Fruit fly (Drosophila melanogaster) whole organism, embryonic: ENCODE measurements around the gene CG42375.

ENCODE experiments used
- Bgb ChIP-seq: fragments of 200-800 bp; sonication (Bioruptor generic); IDR thresholded peaks from 2 replicates; pipeline ENCODE4 v1.3.6; 2022; ENCODE audit warnings: missing biosample characterization, missing genetic modification characterization; ENCODE audit not compliant: partially characterized antibody
- CG10959 ChIP-seq: fragments of 200-800 bp; sonication (Bioruptor generic); IDR thresholded peaks from 2 replicates; pipeline ENCODE4 v1.3.6; 2022; ENCODE audit warnings: missing biosample characterization, missing genetic modification characterization
- CG1233 ChIP-seq: fragments of 200-800 bp; sonication (Bioruptor generic); optimal IDR thresholded peaks from 4 replicates; lab custom pipeline; 2018; ENCODE audit warnings: missing biosample characterization, mild to moderate bottlenecking, missing genetic modification characterization
- CG12659 ChIP-seq: fragments of 200-800 bp; sonication (Bioruptor generic); optimal IDR thresholded peaks from 3 replicates; lab custom pipeline; 2017; ENCODE audit warnings: mild to moderate bottlenecking, missing biosample characterization, missing genetic modification reagents, missing genetic modification characterization
- CG14050 ChIP-seq: fragments of 200-800 bp; sonication (Bioruptor generic); IDR thresholded peaks from 3 replicates; pipeline ENCODE4 v1.3.6; 2022; ENCODE audit warnings: missing biosample characterization, missing genetic modification characterization
- CG15269 ChIP-seq: fragments of 200-800 bp; sonication (Bioruptor generic); optimal IDR thresholded peaks from 2 replicates; lab custom pipeline; 2018; ENCODE audit warnings: missing biosample characterization, mild to moderate bottlenecking, missing genetic modification characterization, moderate library complexity
- CG1603 ChIP-seq: fragments of 200-800 bp; sonication (Bioruptor generic); optimal IDR thresholded peaks from 2 replicates; lab custom pipeline; 2019; ENCODE audit warnings: missing biosample characterization, mild to moderate bottlenecking, missing genetic modification characterization, moderate library complexity
- CG16779 ChIP-seq: fragments of 200-800 bp; sonication (Bioruptor generic); IDR thresholded peaks from 2 replicates; pipeline ENCODE4 v1.3.6; 2022; ENCODE audit warnings: missing biosample characterization, missing genetic modification characterization
- CG17328 ChIP-seq: fragments of 200-800 bp; sonication (Bioruptor generic); IDR thresholded peaks from 2 replicates; pipeline ENCODE4 v1.3.6; 2022; ENCODE audit warnings: missing biosample characterization, missing genetic modification characterization
- CG2129 ChIP-seq: fragments of 200-800 bp; sonication (Bioruptor generic); IDR thresholded peaks from 2 replicates; pipeline ENCODE4 v1.3.6; 2022; ENCODE audit warnings: missing biosample characterization, missing genetic modification characterization; ENCODE audit not compliant: partially characterized antibody
- CG2199 ChIP-seq: fragments of 200-800 bp; sonication (Bioruptor generic); IDR thresholded peaks from 3 replicates; pipeline ENCODE4 v1.3.6; 2022; ENCODE audit warnings: missing biosample characterization, missing genetic modification characterization
- CG31388 ChIP-seq: fragments of 200-800 bp; sonication (Bioruptor generic); optimal IDR thresholded peaks from 2 replicates; lab custom pipeline; 2016; ENCODE audit warnings: missing biosample characterization, missing genetic modification characterization
- CG3163 ChIP-seq: fragments of 200-800 bp; sonication (Bioruptor generic); optimal IDR thresholded peaks from 3 replicates; lab custom pipeline; 2016; ENCODE audit warnings: missing biosample characterization, missing genetic modification characterization
- CG32532 ChIP-seq: fragments of 200-800 bp; sonication (Bioruptor generic); IDR thresholded peaks from 2 replicates; pipeline ENCODE4 v1.3.6; 2022; ENCODE audit warnings: missing biosample characterization, missing genetic modification characterization
- CG33213 ChIP-seq: fragments of 200-800 bp; sonication (Bioruptor generic); optimal IDR thresholded peaks from 3 replicates; lab custom pipeline; 2016; ENCODE audit warnings: missing biosample characterization, missing genetic modification characterization
- CG43689 ChIP-seq: fragments of 200-800 bp; sonication (Bioruptor generic); IDR thresholded peaks from 2 replicates; pipeline ENCODE4 v1.3.6; 2022; ENCODE audit warnings: missing biosample characterization, missing genetic modification characterization
- CG8765 ChIP-seq: fragments of 200-800 bp; sonication (Bioruptor generic); IDR thresholded peaks from 2 replicates; pipeline ENCODE4 v1.3.6; 2022; ENCODE audit warnings: missing biosample characterization, missing genetic modification characterization
- CG9727 ChIP-seq: fragments of 200-800 bp; sonication (Bioruptor generic); optimal IDR thresholded peaks from 3 replicates; lab custom pipeline; 2017; ENCODE audit warnings: missing biosample characterization, mild to moderate bottlenecking, missing genetic modification characterization
- CG9817 ChIP-seq: fragments of 200-800 bp; sonication (Bioruptor generic); optimal IDR thresholded peaks from 2 replicates; lab custom pipeline; 2018; ENCODE audit warnings: missing biosample characterization, mild to moderate bottlenecking, missing genetic modification characterization, moderate library complexity
- Chrac-16 ChIP-seq: fragments of 200-800 bp; sonication (Bioruptor generic); optimal IDR thresholded peaks from 3 replicates; lab custom pipeline; 2016; ENCODE audit warnings: missing biosample characterization, missing genetic modification characterization
- CkIIα-i1 ChIP-seq: fragments of 200-800 bp; sonication (Bioruptor generic); IDR thresholded peaks from 2 replicates; pipeline ENCODE4 v1.3.6; 2022; ENCODE audit warnings: missing biosample characterization, missing genetic modification characterization
- D ChIP-seq, 2 experiments: fragments of 200-800 bp in 1 of 2; fragments of >200 bp in 1 of 2; sonication (Bioruptor generic) in 1 of 2; optimal IDR thresholded peaks; 2 replicates in 1 of 2; 3 replicates in 1 of 2; lab custom pipeline; 2017; ENCODE audit warnings: mild to moderate bottlenecking in 1 of 2, missing biosample characterization in 1 of 2, missing genetic modification characterization in 1 of 2, missing genetic modification reagents in 1 of 2
- Dip2 ChIP-seq: fragments of 200-800 bp; sonication (Bioruptor generic); IDR thresholded peaks from 2 replicates; pipeline ENCODE4 v1.3.6; 2022; ENCODE audit warnings: missing biosample characterization, missing genetic modification characterization
- HHEX ChIP-seq: fragments of 200-800 bp; sonication (Bioruptor generic); optimal IDR thresholded peaks from 3 replicates; lab custom pipeline; 2017; ENCODE audit warnings: missing biosample characterization, mild to moderate bottlenecking, missing genetic modification characterization, missing genetic modification reagents
- HLH3B ChIP-seq: fragments of 200-800 bp; sonication (Bioruptor generic); IDR thresholded peaks from 2 replicates; pipeline ENCODE4 v1.3.6; 2022; ENCODE audit warnings: missing biosample characterization, missing genetic modification characterization
- HLH54F ChIP-seq: fragments of 200-800 bp; sonication (Bioruptor generic); optimal IDR thresholded peaks from 3 replicates; lab custom pipeline; 2016; ENCODE audit warnings: missing biosample characterization, missing genetic modification characterization
- Hmx ChIP-seq: fragments of 200-800 bp; sonication (Bioruptor generic); optimal IDR thresholded peaks from 2 replicates; lab custom pipeline; 2016; ENCODE audit warnings: missing biosample characterization, missing genetic modification characterization
- Mad ChIP-seq: fragments of 200-800 bp; sonication (Bioruptor generic); optimal IDR thresholded peaks from 2 replicates; lab custom pipeline; 2016; ENCODE audit warnings: missing biosample characterization, missing genetic modification characterization
- NC2β ChIP-seq: fragments of 200-800 bp; sonication (Bioruptor generic); optimal IDR thresholded peaks from 2 replicates; lab custom pipeline; 2016; ENCODE audit warnings: missing biosample characterization, missing genetic modification characterization
- NfI ChIP-seq: fragments of 200-800 bp; sonication (Bioruptor generic); optimal IDR thresholded peaks from 3 replicates; lab custom pipeline; 2018; ENCODE audit warnings: missing biosample characterization, mild to moderate bottlenecking, missing genetic modification characterization, moderate library complexity
- Side ChIP-seq: fragments of 200-800 bp; sonication (Bioruptor generic); optimal IDR thresholded peaks from 2 replicates; lab custom pipeline; 2016; ENCODE audit warnings: missing biosample characterization, missing genetic modification characterization
- Sox100B ChIP-seq: fragments of 200-800 bp; sonication (Bioruptor generic); optimal IDR thresholded peaks from 3 replicates; lab custom pipeline; 2018; ENCODE audit warnings: missing biosample characterization, mild to moderate bottlenecking, missing genetic modification characterization
- Taf1 ChIP-seq: fragments of 200-800 bp; sonication (Bioruptor generic); IDR thresholded peaks from 2 replicates; pipeline ENCODE4 v1.3.6; 2022; ENCODE audit warnings: missing biosample characterization, missing genetic modification characterization
- al ChIP-seq: fragments of 200-800 bp; sonication (Bioruptor generic); IDR thresholded peaks from 2 replicates; pipeline ENCODE4 v1.3.6; 2022; ENCODE audit warnings: missing biosample characterization, missing genetic modification characterization
- aop ChIP-seq: fragments of 200-800 bp; sonication (Bioruptor generic); IDR thresholded peaks from 2 replicates; pipeline ENCODE4 v1.3.6; 2022; ENCODE audit warnings: missing biosample characterization, missing genetic modification characterization
- br ChIP-seq: fragments of >200 bp; optimal IDR thresholded peaks from 2 replicates; lab custom pipeline; 2017
- cato ChIP-seq: fragments of 200-800 bp; sonication (Bioruptor generic); optimal IDR thresholded peaks from 2 replicates; lab custom pipeline; 2016; ENCODE audit warnings: missing biosample characterization, missing genetic modification characterization, borderline replicate concordance
- chinmo ChIP-seq: fragments of 200-800 bp; sonication (Bioruptor generic); IDR thresholded peaks from 4 replicates; pipeline ENCODE4 v1.3.6; 2022; ENCODE audit warnings: missing biosample characterization, missing genetic modification characterization; ENCODE audit not compliant: partially characterized antibody
- ci ChIP-seq: fragments of 200-800 bp; sonication (Bioruptor generic); IDR thresholded peaks from 3 replicates; pipeline ENCODE4 v1.3.6; 2022; ENCODE audit warnings: missing biosample characterization, missing genetic modification characterization
- ems ChIP-seq: fragments of 200-800 bp; sonication (Bioruptor generic); optimal IDR thresholded peaks from 3 replicates; lab custom pipeline; 2016; ENCODE audit warnings: missing biosample characterization, missing genetic modification characterization
- eyg ChIP-seq: fragments of 200-800 bp; sonication (Bioruptor generic); optimal IDR thresholded peaks from 3 replicates; lab custom pipeline; 2016; ENCODE audit warnings: missing biosample characterization, missing genetic modification characterization
- h ChIP-seq: fragments of >200 bp; optimal IDR thresholded peaks from 2 replicates; lab custom pipeline; 2017
- jumu ChIP-seq: fragments of 200-800 bp; sonication (Bioruptor generic); optimal IDR thresholded peaks from 3 replicates; lab custom pipeline; 2016; ENCODE audit warnings: missing biosample characterization, missing genetic modification characterization
- klu ChIP-seq: fragments of 200-800 bp; sonication (Bioruptor generic); IDR thresholded peaks from 2 replicates; pipeline ENCODE4 v1.3.6; 2022; ENCODE audit warnings: missing biosample characterization, missing genetic modification characterization
- lmd ChIP-seq: fragments of 200-800 bp; sonication (Bioruptor generic); IDR thresholded peaks from 2 replicates; pipeline ENCODE4 v1.3.6; 2022; ENCODE audit warnings: missing biosample characterization, missing genetic modification characterization
- nerfin-1 ChIP-seq: fragments of 200-800 bp; sonication (Bioruptor generic); optimal IDR thresholded peaks from 3 replicates; lab custom pipeline; 2019; ENCODE audit warnings: missing biosample characterization, mild to moderate bottlenecking, missing genetic modification characterization, moderate library complexity
- onecut ChIP-seq: fragments of 200-800 bp; sonication (Bioruptor generic); IDR thresholded peaks from 2 replicates; pipeline ENCODE4 v1.3.6; 2022; ENCODE audit warnings: missing biosample characterization, missing genetic modification characterization
- pnt ChIP-seq: fragments of 200-800 bp; sonication (Bioruptor generic); optimal IDR thresholded peaks from 3 replicates; lab custom pipeline; 2016; ENCODE audit warnings: missing biosample characterization, missing genetic modification characterization
- sr ChIP-seq: fragments of 200-800 bp; sonication (Bioruptor generic); IDR thresholded peaks from 3 replicates; pipeline ENCODE4 v1.3.6; 2022; ENCODE audit warnings: missing biosample characterization, missing genetic modification characterization
- tna ChIP-seq: fragments of 200-800 bp; sonication (Bioruptor generic); IDR thresholded peaks from 2 replicates; pipeline ENCODE4 v1.3.6; 2022; ENCODE audit warnings: missing biosample characterization, missing genetic modification characterization; ENCODE audit not compliant: partially characterized antibody
- z ChIP-seq: fragments of 200-800 bp; sonication (Bioruptor generic); IDR thresholded peaks from 3 replicates; pipeline ENCODE4 v1.3.6; 2022; ENCODE audit warnings: missing biosample characterization, missing genetic modification characterization

Gene CG42375

DNA sequence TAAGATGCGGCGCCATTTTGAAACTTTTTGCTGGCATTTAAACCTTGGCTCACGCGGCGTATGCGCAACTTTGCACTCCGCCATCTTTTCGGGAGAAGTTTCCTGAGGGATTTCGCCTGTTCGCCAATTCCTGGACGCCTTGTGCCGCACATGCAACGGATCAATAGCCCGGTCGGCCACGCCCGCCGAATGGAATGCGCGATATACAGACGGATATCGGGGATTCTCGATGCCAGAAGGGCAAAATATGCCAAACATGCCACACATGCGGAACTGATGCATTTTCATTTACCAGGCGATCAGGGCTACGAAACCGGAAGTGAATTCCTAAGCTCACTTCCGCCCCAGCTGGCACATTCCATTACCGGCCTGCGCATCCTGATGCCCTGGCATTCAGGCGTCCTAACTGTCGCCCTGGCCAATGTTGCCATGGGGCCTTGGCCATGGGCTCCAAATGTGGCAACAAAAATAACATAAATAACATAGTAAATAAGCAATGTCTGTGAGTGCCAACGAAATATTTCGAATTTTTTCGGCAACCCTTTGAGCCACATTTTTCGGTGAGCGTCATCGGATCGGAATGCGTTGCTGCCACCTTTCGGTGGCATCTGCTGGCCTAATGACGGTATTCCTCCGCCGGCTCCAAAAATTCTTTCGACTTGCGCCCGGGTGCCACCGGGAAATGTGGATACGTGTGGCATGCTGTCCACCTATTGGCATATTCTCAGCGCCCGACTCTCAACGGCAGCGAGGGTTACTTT is 22.8 kb downstream of the CG42375 start (continued):
- TF ChIP-seq CG32532 (GFP tag; lab: Robert Waterston, UW), result no peak
- 0 out of 4 replicates have a peak, but pooled peaks have one; percentile 31 for TF ChIP-seq chinmo (GFP tag; lab: Robert Waterston, UW)
- no peak for TF ChIP-seq HLH54F
- no peak for TF ChIP-seq CG12659 (GFP tag; lab: Kevin White, UChicago)
- no peak for TF ChIP-seq CG43689 (GFP tag; lab: Robert Waterston, UW)
- no peak for TF ChIP-seq CG8765 (GFP tag; lab: Robert Waterston, UW)
- TF ChIP-seq NfI, result no peak
- TF ChIP-seq CG2199 (GFP tag; lab: Robert Waterston, UW), result no peak
- no peak for TF ChIP-seq h (lab: Kevin White, UChicago)
- TF ChIP-seq br (lab: Kevin White, UChicago), result no peak
- TF ChIP-seq ci (GFP tag; lab: Robert Waterston, UW), result peak; percentile 59; the same call in 2 of the 3 replicates
- TF ChIP-seq eyg (GFP tag; lab: Kevin White, UChicago), result no peak
- TF ChIP-seq jumu (GFP tag; lab: Kevin White, UChicago), result no peak
- no peak for TF ChIP-seq CkIIα-i1
- TF ChIP-seq cato (GFP tag; lab: Kevin White, UChicago), result no peak
- no peak for TF ChIP-seq D (optimal IDR thresholded peaks at IDR 0.05; lab: Kevin White, UChicago)
- no peak for TF ChIP-seq D (GFP tag; optimal IDR thresholded peaks at IDR 0.05; lab: Kevin White, UChicago)
- no peak for TF ChIP-seq Chrac-16 (GFP tag; lab: Kevin White, UChicago)
- 0 out of 3 replicates have a peak, but pooled peaks have one; percentile 6 for TF ChIP-seq z (GFP tag; lab: Robert Waterston, UW)
- no peak for TF ChIP-seq aop
- 0 out of 2 replicates have a peak, but pooled peaks have one; percentile 35 for TF ChIP-seq Bgb (GFP tag; lab: Robert Waterston, UW)
- TF ChIP-seq CG17328, result no peak
- TF ChIP-seq CG14050 (GFP tag; lab: Robert Waterston, UW), result no peak
- TF ChIP-seq tna (GFP tag; lab: Robert Waterston, UW), result no peak
- TF ChIP-seq ems (GFP tag; lab: Kevin White, UChicago), result no peak
- TF ChIP-seq lmd, result no peak
- no peak for TF ChIP-seq pnt (GFP tag; lab: Kevin White, UChicago)
- no peak for TF ChIP-seq CG10959 (GFP tag; lab: Robert Waterston, UW)
- peak; percentile 97 for TF ChIP-seq onecut
- no peak for TF ChIP-seq CG1233 (GFP tag; lab: Kevin White, UChicago)
- no peak for TF ChIP-seq NC2β (GFP tag; lab: Kevin White, UChicago)
- TF ChIP-seq Sox100B (GFP tag; lab: Kevin White, UChicago), result no peak
- TF ChIP-seq CG2129 (GFP tag; lab: Robert Waterston, UW), result no peak
- no peak for TF ChIP-seq Dip2 (GFP tag; lab: Robert Waterston, UW)
- TF ChIP-seq CG9727 (GFP tag; lab: Kevin White, UChicago), result no peak
- TF ChIP-seq Hmx (GFP tag; lab: Kevin White, UChicago), result no peak
- peak; percentile 97 for TF ChIP-seq nerfin-1 (tag; lab: Kevin White, UChicago)
- TF ChIP-seq sr, result no peak
- TF ChIP-seq CG16779 (GFP tag; lab: Robert Waterston, UW), result no peak
- no peak for TF ChIP-seq Side (GFP tag; lab: Kevin White, UChicago)
- TF ChIP-seq HLH3B (GFP tag; lab: Robert Waterston, UW), result no peak
- no peak for TF ChIP-seq CG31388
- TF ChIP-seq HHEX (GFP tag; lab: Kevin White, UChicago), result peak; percentile 8
- no peak for TF ChIP-seq CG15269 (tag; lab: Kevin White, UChicago)
- TF ChIP-seq CG1603 (tag; lab: Kevin White, UChicago), result no peak
- no peak for TF ChIP-seq al (GFP tag; lab: Robert Waterston, UW)
- TF ChIP-seq CG9817, result no peak
- TF ChIP-seq klu (GFP tag; lab: Robert Waterston, UW), result no peak
- TF ChIP-seq CG3163 (GFP tag; lab: Kevin White, UChicago), result no peak
- no peak for TF ChIP-seq CG33213
- no peak for TF ChIP-seq Mad (GFP tag; lab: Kevin White, UChicago)
- TF ChIP-seq Taf1 (GFP tag; lab: Robert Waterston, UW), result no peak
